Fruit fly (Drosophila melanogaster): ENCODE data around the gene CG9356.

The CG9356 gene

dm6 chr3R:9434543-9435407 is 30.7 kb upstream of the CG9356 start (continued):
- TF ChIP-seq CG7368 (GFP tag; optimal IDR thresholded peaks at IDR 0.05): peak; percentile 31
- peak in 1 of 2 experiments; percentile 78 for TF ChIP-seq salr (GFP tag; optimal IDR thresholded peaks at IDR 0.05)
- no peak for TF ChIP-seq Eip93F (GFP tag; optimal IDR thresholded peaks at IDR 0.05)
- peak; percentile 39 for TF ChIP-seq Sox14 (GFP tag; optimal IDR thresholded peaks at IDR 0.05)
- TF ChIP-seq Ets21C (GFP tag; optimal IDR thresholded peaks at IDR 0.05): no peak
- peak; percentile 41 for TF ChIP-seq esn (GFP tag; optimal IDR thresholded peaks at IDR 0.05)
- no peak for TF ChIP-seq Sox102F (GFP tag; optimal IDR thresholded peaks at IDR 0.05)
- TF ChIP-seq CG1621 (tag; optimal IDR thresholded peaks at IDR 0.05): no peak
- TF ChIP-seq Sox15 (GFP tag; optimal IDR thresholded peaks at IDR 0.05): peak; percentile 5
- TF ChIP-seq CG3032 (tag; optimal IDR thresholded peaks at IDR 0.05): no peak
- TF ChIP-seq CG10669 (GFP tag; optimal IDR thresholded peaks at IDR 0.05): peak; percentile 32
- TF ChIP-seq CG11294 (GFP tag; IDR thresholded peaks at IDR 0.05): peak; percentile 88
- TF ChIP-seq pdm3 (GFP tag; optimal IDR thresholded peaks at IDR 0.05): no peak
- 0 out of 3 replicates have a peak, but pooled peaks have one; percentile 30 for TF ChIP-seq CG6163 (GFP tag; IDR thresholded peaks at IDR 0.05)
- peak; percentile 48 for TF ChIP-seq Eip75B (GFP tag; optimal IDR thresholded peaks at IDR 0.05)
- peak; percentile 33 for TF ChIP-seq CG11762 (GFP tag; optimal IDR thresholded peaks at IDR 0.05; ENCODE audit: insufficient read depth)
- TF ChIP-seq OdsH (GFP tag; optimal IDR thresholded peaks at IDR 0.05): peak; percentile 73
- TF ChIP-seq CG6854 (GFP tag; optimal IDR thresholded peaks at IDR 0.05): no peak
- no peak for TF ChIP-seq dsx (GFP tag; optimal IDR thresholded peaks at IDR 0.05; ENCODE audit: poor library complexity, severe bottlenecking)
- TF ChIP-seq CG10631 (GFP tag; optimal IDR thresholded peaks at IDR 0.05): peak; percentile 36
- no peak for TF ChIP-seq CG9139 (GFP tag; optimal IDR thresholded peaks at IDR 0.05)
- peak; percentile 2 for TF ChIP-seq spab (GFP tag; optimal IDR thresholded peaks at IDR 0.05)
- TF ChIP-seq CG4318 (GFP tag; optimal IDR thresholded peaks at IDR 0.05): peak; percentile 67
- TF ChIP-seq CG8632 (GFP tag; optimal IDR thresholded peaks at IDR 0.05): peak; percentile 46
- no peak for TF ChIP-seq ss (GFP tag; optimal IDR thresholded peaks at IDR 0.05)
- no peak for TF ChIP-seq fd85E (GFP tag; optimal IDR thresholded peaks at IDR 0.05)
- peak; percentile 60 for TF ChIP-seq svp (GFP tag)
- TF ChIP-seq CG6808 (GFP tag; optimal IDR thresholded peaks at IDR 0.05): no peak
- no peak for TF ChIP-seq CG31627 (GFP tag; optimal IDR thresholded peaks at IDR 0.05)
- TF ChIP-seq topi (GFP tag; optimal IDR thresholded peaks at IDR 0.05): no peak
- TF ChIP-seq achi (GFP tag; optimal IDR thresholded peaks at IDR 0.05): peak; percentile 73
- TF ChIP-seq Hr38 (GFP tag; optimal IDR thresholded peaks at IDR 0.05): no peak
- no peak for TF ChIP-seq Hr39 (GFP tag; optimal IDR thresholded peaks at IDR 0.05)
- peak; percentile 22 for TF ChIP-seq Lpt (GFP tag; optimal IDR thresholded peaks at IDR 0.05)
- TF ChIP-seq CG6276 (GFP tag; optimal IDR thresholded peaks at IDR 0.05): peak; percentile 85
- TF ChIP-seq CG8119 (GFP tag; IDR thresholded peaks at IDR 0.05): peak; percentile 87
- no peak for TF ChIP-seq Blimp-1 (GFP tag; optimal IDR thresholded peaks at IDR 0.05)
- TF ChIP-seq CG3919 (GFP tag; optimal IDR thresholded peaks at IDR 0.05): peak; percentile 60
- peak; percentile 86 for TF ChIP-seq Eip78C (GFP tag)

- no peak for TF ChIP-seq acj6 (GFP tag; optimal IDR thresholded peaks at IDR 0.05)
- TF ChIP-seq net (GFP tag; optimal IDR thresholded peaks at IDR 0.05): no peak
Measured at dm6 chr3R:9433774-9434173, 29.7 kb upstream of the CG9356 start.

All from whole organism, prepupa.